Fruit fly (Drosophila melanogaster) Kc167 (cell line): ENCODE results near the gene CG4872.

Source experiments
- Myc ChIP-seq: fragments of >200 bp; optimal IDR thresholded peaks from 2 replicates; lab custom pipeline; 2017; ENCODE audit warnings: missing external identifiers
- Sin3A ChIP-seq: fragments of >200 bp; optimal IDR thresholded peaks from 2 replicates; lab custom pipeline; 2018; ENCODE audit warnings: missing external identifiers
- h ChIP-seq: fragments of >200 bp; optimal IDR thresholded peaks from 3 replicates; lab custom pipeline; 2018; ENCODE audit warnings: missing external identifiers
- insv ChIP-seq: fragments of >200 bp; optimal IDR thresholded peaks from 3 replicates; lab custom pipeline; 2018; ENCODE audit warnings: missing external identifiers
- psq ChIP-seq: fragments of >200 bp; optimal IDR thresholded peaks from 2 replicates; lab custom pipeline; 2017; ENCODE audit warnings: missing external identifiers
- ttk ChIP-seq: sonication (Bioruptor generic); optimal IDR thresholded peaks from 2 replicates; lab custom pipeline; 2017; ENCODE audit warnings: missing external identifiers

DNA sequence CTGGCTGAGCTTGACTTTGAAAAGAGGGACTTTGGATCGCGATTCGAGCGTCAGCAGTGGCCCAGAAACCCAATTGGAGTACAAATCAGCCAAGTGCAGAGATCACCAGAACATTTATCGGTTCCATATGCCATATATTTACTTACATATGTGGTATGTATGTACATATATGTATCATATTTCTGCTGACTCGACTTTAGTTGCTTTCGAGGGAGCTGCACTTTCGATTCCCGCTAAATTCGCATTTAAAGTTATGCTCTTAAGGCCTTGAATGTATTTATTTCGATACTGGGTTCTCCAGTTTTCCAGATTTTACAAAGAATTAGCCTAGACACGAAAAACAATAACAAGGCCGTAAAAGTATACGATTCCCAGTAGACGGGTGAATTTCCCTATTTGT lies 49.3 kb upstream of the CG4872 start:
- TF ChIP-seq psq (lab: Kevin White, UChicago) (no peak), h (lab: Kevin White, UChicago) (no peak), insv (lab: Kevin White, UChicago) (no peak), Myc (lab: Kevin White, UChicago) (no peak), ttk (lab: Kevin White, UChicago) (no peak), Sin3A (lab: Kevin White, UChicago) (no peak)
